Fruit fly (Drosophila melanogaster): ENCODE data around the gene mei-41.
A peak's percentile ranks its signal among the peaks of the same experiment; 100 is the strongest.

The mei-41 gene

DNA sequence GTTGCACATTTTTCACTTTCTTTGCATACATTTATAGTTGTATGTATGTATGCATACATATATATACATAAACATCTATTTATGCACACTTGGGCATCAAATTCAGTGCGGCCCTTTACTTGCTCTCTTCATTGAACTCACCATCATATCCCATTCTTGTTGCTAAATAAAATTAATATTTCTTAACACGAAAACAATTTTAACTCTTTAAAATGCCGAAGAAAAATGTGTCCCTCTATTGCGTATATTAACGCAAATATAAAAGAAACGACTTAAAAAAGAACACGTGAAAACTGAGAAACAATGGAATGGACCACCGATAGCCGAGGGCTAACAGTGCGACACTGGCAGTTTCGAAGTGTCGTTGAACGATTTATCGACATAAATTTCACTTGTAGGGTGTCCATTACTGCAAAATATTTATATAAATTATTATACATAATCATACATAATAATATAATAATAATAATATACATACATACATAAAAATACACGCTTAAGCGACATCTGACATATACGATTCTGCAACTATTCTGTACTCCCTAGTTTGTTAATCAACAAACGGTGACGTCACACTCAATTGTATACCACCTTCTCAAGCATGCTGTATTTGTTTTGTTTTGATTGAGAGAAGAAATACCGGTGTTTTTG lies 32.7 kb upstream of the mei-41 start, which contains the start of the genes U2af50 and PIG-Q (continued):
- TF ChIP-seq achi (GFP tag; optimal IDR thresholded peaks at IDR 0.05) (peak; percentile 93), esn (GFP tag; optimal IDR thresholded peaks at IDR 0.05) (peak; percentile 83), CG11902 (GFP tag; optimal IDR thresholded peaks at IDR 0.05) (peak; percentile 79), Sox15 (GFP tag; optimal IDR thresholded peaks at IDR 0.05) (peak; percentile 84), CG10631 (GFP tag; optimal IDR thresholded peaks at IDR 0.05) (peak; percentile 94), pdm3 (GFP tag; optimal IDR thresholded peaks at IDR 0.05) (peak; percentile 81), CG6792 (GFP tag; optimal IDR thresholded peaks at IDR 0.05) (peak; percentile 84), fd59A (GFP tag; optimal IDR thresholded peaks at IDR 0.05) (no peak), svp (GFP tag) (no peak), CG10669 (GFP tag; optimal IDR thresholded peaks at IDR 0.05) (peak; percentile 89), Lpt (GFP tag; optimal IDR thresholded peaks at IDR 0.05) (peak; percentile 84), CG8319 (GFP tag; optimal IDR thresholded peaks at IDR 0.05) (peak; percentile 73), lz (GFP tag; optimal IDR thresholded peaks at IDR 0.05) (peak; percentile 80), Ets96B (tag; optimal IDR thresholded peaks at IDR 0.05) (peak; percentile 91), dac (GFP tag; optimal IDR thresholded peaks at IDR 0.05) (peak; percentile 82), CG11294 (GFP tag; IDR thresholded peaks at IDR 0.05) (no peak; the same call in 1 of the 2 replicates), CG6163 (GFP tag; IDR thresholded peaks at IDR 0.05) (no peak), acj6 (GFP tag; optimal IDR thresholded peaks at IDR 0.05) (peak; percentile 90), CG4318 (GFP tag; optimal IDR thresholded peaks at IDR 0.05) (peak; percentile 85), ss (GFP tag; optimal IDR thresholded peaks at IDR 0.05) (no peak), CG32006 (GFP tag; optimal IDR thresholded peaks at IDR 0.05) (peak; percentile 93), CG8632 (GFP tag; optimal IDR thresholded peaks at IDR 0.05) (peak; percentile 90), spab (GFP tag; optimal IDR thresholded peaks at IDR 0.05) (no peak), Met (GFP tag; optimal IDR thresholded peaks at IDR 0.05) (peak; percentile 80), CG1621 (tag; optimal IDR thresholded peaks at IDR 0.05) (peak; percentile 82), eg (GFP tag; IDR thresholded peaks at IDR 0.05) (no peak), salr (GFP tag; optimal IDR thresholded peaks at IDR 0.05) (no peak), net (GFP tag; optimal IDR thresholded peaks at IDR 0.05) (no peak), Sox14 (GFP tag; optimal IDR thresholded peaks at IDR 0.05) (peak; percentile 74), CG16779 (tag; optimal IDR thresholded peaks at IDR 0.05) (no peak), Eip78C (GFP tag) (peak; percentile 92), Gug (GFP tag; IDR thresholded peaks at IDR 0.05) (peak; percentile 89), Ets21C (GFP tag; optimal IDR thresholded peaks at IDR 0.05) (peak; percentile 66), fd85E (GFP tag; optimal IDR thresholded peaks at IDR 0.05) (no peak), CG7368 (GFP tag; optimal IDR thresholded peaks at IDR 0.05) (no peak), Eip93F (GFP tag; optimal IDR thresholded peaks at IDR 0.05) (peak; percentile 38), CG31627 (GFP tag; optimal IDR thresholded peaks at IDR 0.05) (peak; percentile 75), fkh (GFP tag; optimal IDR thresholded peaks at IDR 0.05) (peak; percentile 90)

DNA sequence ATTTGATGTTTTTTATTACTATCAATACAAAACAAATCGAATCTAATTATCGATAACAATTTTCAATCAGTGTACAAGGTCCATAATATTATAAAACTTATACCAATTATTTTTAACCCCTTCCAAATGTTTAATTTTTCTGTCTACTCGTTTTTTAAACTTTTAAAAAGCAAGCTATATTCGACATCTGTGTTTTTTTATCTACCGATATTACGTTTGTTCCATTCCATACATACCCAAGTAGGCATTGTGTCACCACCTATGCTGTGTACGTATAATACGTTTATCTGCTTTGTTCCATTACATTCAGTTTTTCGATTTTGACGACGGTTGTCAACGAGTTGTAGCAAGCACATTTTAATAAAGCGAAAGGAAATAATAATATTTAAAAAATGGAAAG lies 30.2 kb upstream of the mei-41 start, which contains the start of gene nonA:
Gene nonA (plus strand): TSS at position 264 of the 400 bp plus-strand sequence.
- no peak for TF ChIP-seq Sox102F (GFP tag; optimal IDR thresholded peaks at IDR 0.05)
- TF ChIP-seq CG11762 (GFP tag; optimal IDR thresholded peaks at IDR 0.05; ENCODE audit: insufficient read depth): no peak
- peak; percentile 2 for TF ChIP-seq Met (GFP tag; optimal IDR thresholded peaks at IDR 0.05)
- no peak for TF ChIP-seq OdsH (GFP tag; optimal IDR thresholded peaks at IDR 0.05)
- TF ChIP-seq vri (GFP tag; optimal IDR thresholded peaks at IDR 0.05): peak; percentile 23
- peak; percentile 55 for TF ChIP-seq Sox14 (GFP tag; optimal IDR thresholded peaks at IDR 0.05)
- peak; percentile 12 for TF ChIP-seq topi (GFP tag; optimal IDR thresholded peaks at IDR 0.05)
- TF ChIP-seq CG6276 (GFP tag; optimal IDR thresholded peaks at IDR 0.05): no peak
- TF ChIP-seq net (GFP tag; optimal IDR thresholded peaks at IDR 0.05): no peak
- no peak for TF ChIP-seq CG6163 (GFP tag; IDR thresholded peaks at IDR 0.05)
- no peak for TF ChIP-seq CG34406 (GFP tag; optimal IDR thresholded peaks at IDR 0.05)
- TF ChIP-seq Eip78C (GFP tag): peak; percentile 27
- TF ChIP-seq CG16779 (tag; optimal IDR thresholded peaks at IDR 0.05): no peak
- TF ChIP-seq esn (GFP tag; optimal IDR thresholded peaks at IDR 0.05): peak; percentile 9
- no peak for TF ChIP-seq fd59A (GFP tag; optimal IDR thresholded peaks at IDR 0.05)

All from whole organism, prepupa.